Fruit fly (Drosophila melanogaster): ENCODE data around the gene Ent2.
A peak's percentile ranks its signal among the peaks of the same experiment; 100 is the strongest.

Gene Ent2

DNA sequence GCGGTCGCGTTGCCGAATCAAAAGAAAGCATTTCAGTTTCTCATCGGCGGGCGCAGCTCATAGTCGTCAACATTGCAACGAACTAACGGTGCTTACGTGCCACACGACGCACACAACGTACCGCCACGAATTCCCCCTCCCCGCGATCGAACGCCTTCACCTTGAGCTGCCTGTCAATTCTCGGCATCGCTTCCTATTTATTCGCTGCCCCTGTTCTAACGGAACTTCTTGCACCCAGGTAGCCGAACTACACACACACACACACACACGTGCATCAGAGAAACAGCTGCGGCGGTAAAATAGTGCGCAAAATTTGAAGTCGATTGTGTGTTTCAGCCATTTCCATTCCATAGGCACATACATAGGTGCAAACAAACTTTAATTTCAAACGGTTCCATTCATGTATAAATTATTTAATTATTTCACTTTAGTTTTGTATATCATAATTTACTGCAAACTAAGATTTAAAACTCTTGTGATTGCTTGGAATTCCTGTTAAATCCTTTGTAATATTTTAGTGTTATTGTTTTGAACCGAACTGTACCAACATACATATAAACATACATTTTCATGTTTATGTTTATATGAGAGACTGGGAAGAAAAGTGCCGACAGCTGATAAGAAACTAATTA is 49.4 kb downstream of the Ent2 start (continued):
- no peak for TF ChIP-seq CG10209 (GFP tag; optimal IDR thresholded peaks at IDR 0.05)
- no peak for TF ChIP-seq CG13123 (GFP tag; optimal IDR thresholded peaks at IDR 0.05)
- no peak for TF ChIP-seq slbo (GFP tag; IDR thresholded peaks at IDR 0.05)
- peak; percentile 18 for TF ChIP-seq phol (tag; optimal IDR thresholded peaks at IDR 0.05)
- TF ChIP-seq Ravus (GFP tag; IDR thresholded peaks at IDR 0.05), result no peak
- no peak for TF ChIP-seq CG8281 (tag; optimal IDR thresholded peaks at IDR 0.05)
- no peak for TF ChIP-seq pnt (GFP tag; optimal IDR thresholded peaks at IDR 0.05)
- TF ChIP-seq cg (GFP tag; optimal IDR thresholded peaks at IDR 0.05), result peak; percentile 58
- peak; percentile 31 for TF ChIP-seq sens (GFP tag)
- TF ChIP-seq Oli (tag; optimal IDR thresholded peaks at IDR 0.05), result peak; percentile 13
- peak; percentile 55; the same call in 2 of the 3 replicates for TF ChIP-seq CG11695 (GFP tag; IDR thresholded peaks at IDR 0.05)
- TF ChIP-seq slp2 (GFP tag; optimal IDR thresholded peaks at IDR 0.05), result no peak
- peak; percentile 18 for TF ChIP-seq Ssrp (tag; optimal IDR thresholded peaks at IDR 0.05)
- TF ChIP-seq CG10959 (GFP tag; IDR thresholded peaks at IDR 0.05), result no peak
- no peak for TF ChIP-seq ap (GFP tag; IDR thresholded peaks at IDR 0.05)
- TF ChIP-seq pfk (GFP tag; optimal IDR thresholded peaks at IDR 0.05), result no peak
- no peak for TF ChIP-seq zen (tag; optimal IDR thresholded peaks at IDR 0.05)
- TF ChIP-seq CG16813 (GFP tag; IDR thresholded peaks at IDR 0.05; ENCODE audit: partially characterized antibody), result no peak
- peak; percentile 61 for TF ChIP-seq crol (GFP tag; IDR thresholded peaks at IDR 0.05)
- no peak for TF ChIP-seq gt (GFP tag; IDR thresholded peaks at IDR 0.05)
- TF ChIP-seq CHES-1-like (GFP tag; optimal IDR thresholded peaks at IDR 0.05), result no peak
- peak; percentile 21 for TF ChIP-seq grau (tag; optimal IDR thresholded peaks at IDR 0.05)
- TF ChIP-seq H2.0 (GFP tag; IDR thresholded peaks at IDR 0.05), result no peak
- peak in 1 of 2 experiments; percentile 22 for TF ChIP-seq bsh (GFP tag; optimal IDR thresholded peaks at IDR 0.05)
- no peak for TF ChIP-seq Camta (GFP tag; optimal IDR thresholded peaks at IDR 0.05)
- peak; percentile 12 for TF ChIP-seq Deaf1 (tag; optimal IDR thresholded peaks at IDR 0.05)
- 0 out of 3 replicates have a peak, but pooled peaks have one; percentile 39 for TF ChIP-seq CG2199 (GFP tag; IDR thresholded peaks at IDR 0.05)
- peak; percentile 12 for TF ChIP-seq nmo (GFP tag; optimal IDR thresholded peaks at IDR 0.05)
- no peak for TF ChIP-seq caup (GFP tag; optimal IDR thresholded peaks at IDR 0.05; ENCODE audit: severe bottlenecking)
- TF ChIP-seq CG11504 (tag; optimal IDR thresholded peaks at IDR 0.05), result peak; percentile 47
- TF ChIP-seq CG30020 (tag; optimal IDR thresholded peaks at IDR 0.05), result no peak
- TF ChIP-seq tio (GFP tag; optimal IDR thresholded peaks at IDR 0.05), result no peak
- TF ChIP-seq tap (tag; optimal IDR thresholded peaks at IDR 0.05), result peak; percentile 24
- 0 out of 2 replicates have a peak, but pooled peaks have one; percentile 18 for TF ChIP-seq Ptx1 (GFP tag; IDR thresholded peaks at IDR 0.05)
- no peak for TF ChIP-seq sim (GFP tag; IDR thresholded peaks at IDR 0.05)
- TF ChIP-seq CG6854 (GFP tag; optimal IDR thresholded peaks at IDR 0.05), result no peak
- TF ChIP-seq CG8765 (GFP tag; IDR thresholded peaks at IDR 0.05), result 0 out of 2 replicates have a peak, but pooled peaks have one; percentile 18
- no peak for TF ChIP-seq CG10366 (GFP tag; IDR thresholded peaks at IDR 0.05)
- peak; percentile 47 for TF ChIP-seq CG8388 (GFP tag; optimal IDR thresholded peaks at IDR 0.05)
- TF ChIP-seq CG31224 (GFP tag; IDR thresholded peaks at IDR 0.05), result 0 out of 2 replicates have a peak, but pooled peaks have one; percentile 13
- TF ChIP-seq unpg (GFP tag; optimal IDR thresholded peaks at IDR 0.05), result peak; percentile 39
- TF ChIP-seq hkb (optimal IDR thresholded peaks at IDR 0.05), result no peak
- TF ChIP-seq hkb (GFP tag; IDR thresholded peaks at IDR 0.05), result peak; percentile 15; the same call in 1 of the 2 replicates
- peak; percentile 19 for TF ChIP-seq CG30403 (GFP tag; optimal IDR thresholded peaks at IDR 0.05)
- no peak for TF ChIP-seq br (optimal IDR thresholded peaks at IDR 0.05)
- no peak for TF ChIP-seq Six4 (GFP tag; optimal IDR thresholded peaks at IDR 0.05)
- peak; percentile 40 for TF ChIP-seq CG9437 (GFP tag; optimal IDR thresholded peaks at IDR 0.05)
- TF ChIP-seq CG32772 (GFP tag; IDR thresholded peaks at IDR 0.05), result no peak
- no peak for TF ChIP-seq Sin3A (optimal IDR thresholded peaks at IDR 0.05)
- no peak for TF ChIP-seq CG2712 (tag; optimal IDR thresholded peaks at IDR 0.05)
- TF ChIP-seq CG32767 (GFP tag; IDR thresholded peaks at IDR 0.05), result 0 out of 2 replicates have a peak, but pooled peaks have one; percentile 15

All from whole organism, embryonic.